Worm (Caenorhabditis elegans): ENCODE results near the gene cyp-33B1.

The cyp-33B1 gene

DNA sequence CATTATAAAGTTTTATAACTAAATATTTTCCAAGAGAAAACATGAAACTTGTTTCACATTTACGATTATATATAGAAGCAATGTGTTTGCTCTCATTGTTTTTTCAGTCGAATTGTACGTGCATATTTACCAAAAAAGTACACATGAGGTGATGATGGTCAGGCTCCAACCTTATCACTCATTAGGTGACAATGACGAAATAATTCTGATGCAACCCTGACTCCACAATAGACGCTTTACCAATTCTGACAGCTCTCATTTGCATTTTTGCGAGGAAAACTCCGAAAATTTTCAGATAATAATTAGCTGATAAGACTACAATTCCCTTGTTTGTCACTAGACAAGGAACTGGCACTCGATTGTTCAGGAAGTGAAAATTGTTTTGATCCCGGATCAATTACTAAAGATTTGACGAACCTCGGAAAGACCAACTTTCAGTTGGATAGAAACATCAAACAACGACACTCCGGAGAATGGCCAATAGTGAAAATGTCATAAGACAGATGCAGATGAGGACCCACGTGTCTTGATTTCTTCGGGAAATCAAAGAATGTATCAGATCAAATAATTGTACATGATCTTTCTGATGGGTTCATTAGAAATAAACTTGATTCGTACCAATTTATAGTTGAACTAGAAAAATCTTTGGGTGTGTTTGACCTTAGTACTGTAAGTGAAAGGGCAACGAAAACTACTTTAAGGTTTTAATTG, 37.8 kb downstream of the cyp-33B1 start (continued):
- TF ChIP-seq F23B12.7 (tag; optimal IDR thresholded peaks at IDR 0.05; ENCODE audit: insufficient read depth) (no peak), repo-1 (tag; optimal IDR thresholded peaks at IDR 0.05) (no peak)

DNA sequence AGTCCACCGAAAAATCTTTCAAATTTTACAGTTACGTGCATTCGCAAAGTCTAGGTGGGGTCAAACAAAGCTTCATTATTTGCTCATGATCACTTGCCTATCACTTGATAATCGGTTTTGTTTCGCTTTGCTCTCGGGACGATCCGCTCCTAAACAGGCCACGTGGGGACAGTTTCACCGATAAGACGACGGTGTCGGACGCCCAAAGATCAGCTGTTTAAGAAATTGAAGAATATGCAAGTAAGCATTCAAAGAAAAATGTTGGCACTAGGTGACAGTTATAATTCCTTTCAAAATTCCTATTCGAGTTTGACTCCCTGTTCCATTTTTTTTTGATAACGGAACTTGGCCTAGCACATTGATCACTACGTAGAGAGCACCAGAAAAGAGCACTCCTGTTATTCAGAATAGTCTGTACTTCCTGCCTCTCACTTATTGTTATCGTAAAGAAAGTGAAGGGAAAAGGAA, 38.9 kb downstream of the cyp-33B1 start:
- TF ChIP-seq dox-1 (GFP tag; IDR thresholded peaks at IDR 0.05) (peak; percentile 69; the same call in 1 of the 2 replicates), let-607 (tag; optimal IDR thresholded peaks at IDR 0.05) (peak; percentile 53 to 74), egl-44 (GFP tag; IDR thresholded peaks at IDR 0.05) (peak; percentile 79), Y79H2A.3 (GFP tag; conservative IDR thresholded peaks at IDR 0.05) (no peak), bed-2 (GFP tag; IDR thresholded peaks at IDR 0.05) (no peak), F33H1.4 (GFP tag; IDR thresholded peaks at IDR 0.05) (no peak), ztf-22 (GFP tag; optimal IDR thresholded peaks at IDR 0.05) (peak; percentile 87), B0336.3 (GFP tag; IDR thresholded peaks at IDR 0.05) (peak; percentile 72), lin-54 (GFP tag; optimal IDR thresholded peaks at IDR 0.05) (peak; percentile 40), atf-7 (tag; optimal IDR thresholded peaks at IDR 0.05) (peak; percentile 88), nhr-90 (tag; optimal IDR thresholded peaks at IDR 0.05) (peak; percentile 54), attf-6 (GFP tag; IDR thresholded peaks at IDR 0.05) (no peak), nfya-2 (GFP tag; IDR thresholded peaks at IDR 0.05) (no peak), zfh-2 (GFP tag; conservative IDR thresholded peaks at IDR 0.05) (no peak), ZK185.1 (tag; optimal IDR thresholded peaks at IDR 0.05; ENCODE audit: poor library complexity, severe bottlenecking) (peak; percentile 19), mcd-1 (GFP tag; IDR thresholded peaks at IDR 0.05) (0 out of 2 replicates have a peak, but pooled peaks have one; percentile 6), hlh-26 (GFP tag; conservative IDR thresholded peaks at IDR 0.05) (no peak), Y95B8A.8 (GFP tag; IDR thresholded peaks at IDR 0.05) (0 out of 2 replicates have a peak, but pooled peaks have one; percentile 36), madf-10 (tag; optimal IDR thresholded peaks at IDR 0.05) (no peak), T07F8.4 (tag; optimal IDR thresholded peaks at IDR 0.05) (no peak), let-526 (GFP tag; IDR thresholded peaks at IDR 0.05) (peak; percentile 4; the same call in 1 of the 2 replicates), lsl-1 (GFP tag; optimal IDR thresholded peaks at IDR 0.05) (no peak), tlf-1 (GFP tag; optimal IDR thresholded peaks at IDR 0.05) (peak; percentile 57), F10E7.11 (tag; optimal IDR thresholded peaks at IDR 0.05) (no peak), ets-4 (GFP tag; optimal IDR thresholded peaks at IDR 0.05) (peak; percentile 92), madf-3 (GFP tag; IDR thresholded peaks at IDR 0.05) (no peak), cebp-1 (GFP tag; IDR thresholded peaks at IDR 0.05) (peak; percentile 22; the same call in 1 of the 2 replicates), cebp-1 (tag; optimal IDR thresholded peaks at IDR 0.05) (peak; percentile 68), attf-5 (GFP tag; optimal IDR thresholded peaks at IDR 0.05) (peak; percentile 4), F22D6.2 (tag; optimal IDR thresholded peaks at IDR 0.05) (no peak), pbrm-1 (GFP tag; IDR thresholded peaks at IDR 0.05) (peak; percentile 37; the same call in 1 of the 2 replicates), nfyb-1 (GFP tag; IDR thresholded peaks at IDR 0.05) (peak; percentile 60), hrde-1 (tag; optimal IDR thresholded peaks at IDR 0.05; ENCODE audit: borderline replicate concordance) (no peak), gei-17 (GFP tag; optimal IDR thresholded peaks at IDR 0.05) (no peak), snpc-4 (GFP tag; optimal IDR thresholded peaks at IDR 0.05) (no peak), snpc-4 (tag; optimal IDR thresholded peaks at IDR 0.05) (peak in 2 of 4 experiments; percentile 24 to 37), chd-7 (tag; optimal IDR thresholded peaks at IDR 0.05) (peak; percentile 47), nhr-80 (tag; optimal IDR thresholded peaks at IDR 0.05) (peak; percentile 99), aptf-3 (GFP tag; IDR thresholded peaks at IDR 0.05) (no peak), nhr-179 (tag; optimal IDR thresholded peaks at IDR 0.05) (no peak), lin-40 (tag; optimal IDR thresholded peaks at IDR 0.05) (peak; percentile 21), tbp1 (GFP tag; optimal IDR thresholded peaks at IDR 0.05) (peak; percentile 31)

Data from whole organism, young adult.